Fruit fly (Drosophila melanogaster) whole organism, adult: ENCODE data around the gene CNPYb.

Experiments used
- CG11617 ChIP-seq: fragments of 200-800 bp; sonication (Bioruptor generic); optimal IDR thresholded peaks from 2 replicates; lab custom pipeline; 2017; ENCODE audit warnings: mild to moderate bottlenecking, missing biosample characterization, missing genetic modification reagents, missing genetic modification characterization
- CG12768 ChIP-seq: fragments of 200-800 bp; sonication (Bioruptor generic); optimal IDR thresholded peaks from 2 replicates; lab custom pipeline; 2017; ENCODE audit warnings: missing biosample characterization, missing genetic modification characterization, mild to moderate bottlenecking, moderate library complexity, missing genetic modification reagents
- CG14711 ChIP-seq: fragments of 200-800 bp; sonication (Bioruptor generic); optimal IDR thresholded peaks from 2 replicates; lab custom pipeline; 2018; ENCODE audit warnings: missing biosample characterization, mild to moderate bottlenecking, missing genetic modification characterization, moderate library complexity
- CG1620 ChIP-seq: fragments of 200-800 bp; sonication (Bioruptor generic); optimal IDR thresholded peaks from 2 replicates; lab custom pipeline; 2016; ENCODE audit warnings: missing biosample characterization, missing genetic modification characterization
- CG33017 ChIP-seq: fragments of 200-800 bp; sonication (Bioruptor generic); optimal IDR thresholded peaks from 2 replicates; lab custom pipeline; 2018; ENCODE audit warnings: missing biosample characterization, mild to moderate bottlenecking, missing genetic modification characterization, moderate library complexity
- CG5204 ChIP-seq: fragments of 200-800 bp; sonication (Bioruptor generic); optimal IDR thresholded peaks from 2 replicates; lab custom pipeline; 2016; ENCODE audit warnings: missing biosample characterization, missing genetic modification characterization
- CG7045 ChIP-seq: fragments of 200-800 bp; sonication (Bioruptor generic); optimal IDR thresholded peaks from 2 replicates; lab custom pipeline; 2017; ENCODE audit warnings: missing biosample characterization, mild to moderate bottlenecking, missing genetic modification characterization
- CG7101 ChIP-seq: fragments of 200-800 bp; sonication (Bioruptor generic); optimal IDR thresholded peaks from 2 replicates; lab custom pipeline; 2018; ENCODE audit warnings: missing biosample characterization, mild to moderate bottlenecking, missing genetic modification characterization, moderate library complexity
- Clk ChIP-seq: fragments of 200-800 bp; sonication (Bioruptor generic); optimal IDR thresholded peaks from 2 replicates; lab custom pipeline; 2017; ENCODE audit warnings: missing biosample characterization, missing genetic modification characterization
- Crg-1 ChIP-seq: fragments of 200-800 bp; sonication (Bioruptor generic); optimal IDR thresholded peaks from 2 replicates; lab custom pipeline; 2016; ENCODE audit warnings: missing biosample characterization, missing genetic modification characterization
- Hr96 ChIP-seq: fragments of 200-800 bp; sonication (Bioruptor generic); optimal IDR thresholded peaks from 2 replicates; lab custom pipeline; 2016; ENCODE audit warnings: missing biosample characterization, missing genetic modification characterization
- Mnt ChIP-seq: fragments of 200-800 bp; sonication (Bioruptor generic); optimal IDR thresholded peaks from 2 replicates; lab custom pipeline; 2016; ENCODE audit warnings: missing biosample characterization, mild to moderate bottlenecking, missing genetic modification characterization
- bab1 ChIP-seq: fragments of 200-800 bp; sonication (Bioruptor generic); optimal IDR thresholded peaks from 3 replicates; lab custom pipeline; 2019; ENCODE audit warnings: missing biosample characterization, mild to moderate bottlenecking, missing genetic modification characterization, moderate library complexity
- cic ChIP-seq: fragments of 200-800 bp; sonication (Bioruptor generic); optimal IDR thresholded peaks from 2 replicates; lab custom pipeline; 2017; ENCODE audit warnings: missing biosample characterization, mild to moderate bottlenecking, missing genetic modification characterization, moderate library complexity
- cnc ChIP-seq, 2 experiments: fragments of >200 bp; optimal IDR thresholded peaks; 2 replicates each; lab custom pipeline; 2017
- kay ChIP-seq: fragments of 200-800 bp; sonication (Bioruptor generic); peaks from one replicate; lab custom pipeline; 2016; ENCODE audit warnings: missing biosample characterization, missing genetic modification characterization, borderline replicate concordance
- ovo ChIP-seq: fragments of 200-800 bp; sonication (Bioruptor generic); optimal IDR thresholded peaks from 2 replicates; lab custom pipeline; 2016; ENCODE audit warnings: missing biosample characterization, missing genetic modification characterization
- pad ChIP-seq: fragments of 200-800 bp; sonication (Bioruptor generic); optimal IDR thresholded peaks from 3 replicates; lab custom pipeline; 2017; ENCODE audit warnings: missing biosample characterization, missing genetic modification characterization, mild to moderate bottlenecking, moderate library complexity, missing genetic modification reagents
- tj ChIP-seq: fragments of 200-800 bp; sonication (Bioruptor generic); optimal IDR thresholded peaks from 3 replicates; lab custom pipeline; 2017; ENCODE audit warnings: missing biosample characterization, mild to moderate bottlenecking, missing genetic modification characterization, moderate library complexity
- toe ChIP-seq: fragments of 200-800 bp; sonication (Bioruptor generic); optimal IDR thresholded peaks from 2 replicates; lab custom pipeline; 2016; ENCODE audit warnings: missing biosample characterization, missing genetic modification characterization

CNPYb gene

dm6 chr3L:19087369-19088275 lies 8.4 kb downstream of the CNPYb start:
- peak; percentile 28 for TF ChIP-seq CG7045 (GFP tag; lab: Kevin White, UChicago)
- no peak for TF ChIP-seq Crg-1 (GFP tag; lab: Kevin White, UChicago)
- TF ChIP-seq CG33017 (tag; lab: Kevin White, UChicago): peak; percentile 21

DNA sequence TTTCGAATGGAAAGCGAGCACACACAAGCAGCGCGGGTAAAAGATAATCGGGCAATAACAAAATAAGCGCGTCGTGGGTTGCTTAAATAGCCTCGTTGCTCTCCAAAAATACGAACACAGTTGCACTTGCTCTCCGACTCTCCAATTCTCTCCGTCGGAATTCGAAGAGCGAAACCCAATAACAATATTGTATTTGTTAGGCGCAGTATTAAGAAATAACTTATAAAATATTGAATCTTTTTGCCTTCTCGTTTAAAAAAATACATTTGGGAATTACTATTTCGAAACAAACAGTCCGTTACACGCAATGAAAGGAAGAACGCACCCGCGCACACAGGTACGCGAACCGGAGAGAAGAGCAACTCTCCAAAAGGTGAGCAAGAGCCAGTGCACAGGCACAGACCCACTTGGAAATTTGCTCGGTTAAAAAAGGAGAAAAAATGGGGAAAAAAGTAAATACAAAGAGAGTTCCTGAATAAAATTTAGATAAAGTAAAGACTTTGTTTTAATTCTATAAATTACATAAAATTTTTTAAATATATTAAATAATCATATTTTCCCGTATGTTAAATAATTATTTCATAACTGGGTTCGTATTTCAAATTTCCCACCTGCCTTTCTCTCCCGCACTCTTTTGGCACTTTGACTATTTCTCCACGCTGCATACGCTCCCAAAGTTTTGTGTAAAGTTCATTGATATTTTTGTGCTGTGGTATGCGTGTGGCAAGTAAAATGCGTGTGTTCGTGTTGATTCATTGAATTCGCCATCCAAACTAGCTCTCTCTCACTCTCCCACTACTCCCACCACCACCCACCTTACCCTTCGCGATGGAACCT lies 9.4 kb downstream of the CNPYb start, which contains the start of gene Mkp3:
TSS of gene Mkp3 (minus strand) at position 63 of the 837 bp plus-strand sequence.
- TF ChIP-seq tj (peak; percentile 70), pad (GFP tag; lab: Kevin White, UChicago) (peak; percentile 84), CG7045 (GFP tag; lab: Kevin White, UChicago) (peak; percentile 94), CG33017 (tag; lab: Kevin White, UChicago) (peak; percentile 96), Crg-1 (GFP tag; lab: Kevin White, UChicago) (peak; percentile 71), toe (GFP tag; lab: Kevin White, UChicago) (peak; percentile 58), Mnt (GFP tag; lab: Kevin White, UChicago) (peak; percentile 40), Clk (GFP tag; lab: Kevin White, UChicago) (peak; percentile 89), CG14711 (tag; lab: Kevin White, UChicago) (peak; percentile 87), CG1620 (no peak), bab1 (GFP tag; lab: Kevin White, UChicago) (peak; percentile 86), CG11617 (GFP tag; lab: Kevin White, UChicago) (peak; percentile 96), kay (GFP tag; lab: Kevin White, UChicago) (peak; percentile 97), CG7101 (tag; lab: Kevin White, UChicago) (peak; percentile 94), CG5204 (GFP tag; lab: Kevin White, UChicago) (peak; percentile 76), cic (peak; percentile 88), cnc (optimal IDR thresholded peaks at IDR 0.05; lab: Kevin White, UChicago) (no peak), ovo (GFP tag; lab: Kevin White, UChicago) (peak; percentile 29), CG12768 (peak; percentile 96), Hr96 (peak; percentile 34)

DNA sequence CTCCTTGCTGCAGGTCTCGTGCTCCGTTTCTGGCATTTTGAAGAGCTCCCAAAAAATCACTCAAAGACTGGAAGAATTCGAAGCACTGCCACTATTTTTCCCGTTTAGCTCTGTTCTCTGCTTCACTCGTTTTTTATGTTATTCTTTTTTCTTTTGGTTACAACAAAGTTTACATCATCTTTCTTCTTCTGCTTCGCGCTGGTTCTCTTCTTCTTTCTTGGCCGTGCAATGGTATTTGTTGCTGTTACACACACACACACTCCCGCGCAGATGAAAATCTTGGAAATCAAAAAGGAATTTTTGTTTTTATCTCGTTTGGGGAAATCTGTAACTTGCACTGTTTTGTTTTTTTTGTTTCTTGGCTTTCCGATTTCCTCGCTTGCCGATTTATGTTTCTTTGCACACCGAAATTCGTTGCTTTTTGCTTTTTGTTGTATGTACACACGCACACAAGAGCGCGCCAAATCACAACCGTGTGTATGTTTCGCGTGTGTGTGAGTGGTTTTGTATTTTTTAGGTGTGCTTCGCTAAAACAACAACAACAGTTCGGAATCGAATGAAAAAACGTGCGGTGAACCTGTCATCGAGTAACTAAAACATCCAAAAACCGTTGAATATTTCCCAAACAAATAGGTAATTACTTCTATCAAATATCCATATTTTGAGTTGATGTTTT lies 10.2 kb downstream of the CNPYb start:
- TF ChIP-seq cic (peak; percentile 41), CG5204 (GFP tag; lab: Kevin White, UChicago) (no peak)

- TF ChIP-seq CG5204 (GFP tag; lab: Kevin White, UChicago) (no peak), CG7101 (tag; lab: Kevin White, UChicago) (no peak), kay (GFP tag; lab: Kevin White, UChicago) (no peak), Clk (GFP tag; lab: Kevin White, UChicago) (no peak), CG1620 (no peak), CG14711 (tag; lab: Kevin White, UChicago) (no peak), CG12768 (no peak), cic (no peak)
Observed at dm6 chr3L:19083126-19083525, 12.9 kb downstream of the CNPYb start.

DNA sequence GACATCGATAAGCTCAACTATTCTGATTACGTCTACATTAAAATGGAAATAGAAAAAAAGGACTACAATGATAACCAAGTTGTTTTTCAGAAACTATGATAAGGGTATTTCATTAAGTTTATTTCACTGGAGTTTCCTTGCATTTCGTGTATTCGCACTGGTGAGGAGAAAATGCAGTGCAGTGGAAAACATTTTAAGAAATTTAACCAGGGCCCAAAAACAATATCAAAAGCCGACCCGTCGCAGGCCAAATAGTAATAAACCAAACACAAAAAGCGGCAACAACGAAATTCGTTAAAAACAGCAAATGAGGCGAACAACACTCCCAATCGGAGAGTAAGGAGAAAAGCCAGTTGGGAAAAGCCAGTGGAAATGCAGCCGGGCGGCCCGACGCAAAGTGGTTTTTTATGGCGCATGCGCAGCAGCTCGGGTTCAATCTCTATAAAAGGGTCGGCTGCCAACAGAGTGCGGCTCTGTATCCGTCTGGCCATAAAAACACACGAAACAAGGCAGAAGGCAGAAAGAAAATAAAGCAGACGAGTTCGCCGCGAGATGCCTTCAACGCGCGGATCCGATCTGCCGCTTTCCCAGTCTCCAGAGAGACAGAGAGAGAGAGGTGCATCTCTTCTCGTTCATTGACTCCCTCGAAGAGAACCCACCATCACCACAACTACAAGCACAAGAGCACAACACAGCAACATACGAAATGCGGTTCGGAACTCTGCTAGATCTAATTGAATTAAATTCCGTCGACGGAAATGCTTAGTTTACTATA lies 14.9 kb downstream of the CNPYb start:
- TF ChIP-seq CG12768 (no peak), bab1 (GFP tag; lab: Kevin White, UChicago) (no peak), toe (GFP tag; lab: Kevin White, UChicago) (no peak), CG5204 (GFP tag; lab: Kevin White, UChicago) (no peak), Clk (GFP tag; lab: Kevin White, UChicago) (no peak), CG1620 (no peak), Crg-1 (GFP tag; lab: Kevin White, UChicago) (no peak), CG14711 (tag; lab: Kevin White, UChicago) (no peak), cnc (optimal IDR thresholded peaks at IDR 0.05; lab: Kevin White, UChicago) (no peak), CG33017 (tag; lab: Kevin White, UChicago) (no peak), pad (GFP tag; lab: Kevin White, UChicago) (no peak), cic (no peak), CG11617 (GFP tag; lab: Kevin White, UChicago) (no peak), CG7045 (GFP tag; lab: Kevin White, UChicago) (no peak), Hr96 (no peak), CG7101 (tag; lab: Kevin White, UChicago) (no peak), kay (GFP tag; lab: Kevin White, UChicago) (no peak), tj (no peak)
